Worm (Caenorhabditis elegans) whole organism, young adult: ENCODE results near the gene srh-237.

Experiments used
- B0019.2 ChIP-seq: fragments of 200-800 bp; sonication (Bioruptor generic); conservative IDR thresholded peaks from 2 replicates; pipeline ENCODE4 v1.3.6; 2022; ENCODE audit warnings: missing genetic modification reagents, missing genetic modification characterization, missing compliant biosample characterization
- F10E7.11 ChIP-seq: sonication (generic microtip); optimal IDR thresholded peaks from 2 replicates; lab custom pipeline; 2017; ENCODE audit warnings: mild to moderate bottlenecking, missing genetic modification characterization, moderate library complexity, missing compliant biosample characterization
- F37B4.10 ChIP-seq: fragments of 200-800 bp; sonication (Bioruptor generic); IDR thresholded peaks from 2 replicates; pipeline ENCODE4 v1.3.6; 2022; ENCODE audit warnings: missing genetic modification characterization, missing compliant biosample characterization
- F52B5.7 ChIP-seq: sonication (generic microtip); optimal IDR thresholded peaks from 2 replicates; lab custom pipeline; 2016; ENCODE audit warnings: mild to moderate bottlenecking, missing genetic modification characterization, missing compliant biosample characterization
- ZK185.1 ChIP-seq: sonication (generic microtip); optimal IDR thresholded peaks from 2 replicates; lab custom pipeline; 2016; ENCODE audit warnings: mild to moderate bottlenecking, missing genetic modification characterization, missing compliant biosample characterization; ENCODE audit not compliant: poor library complexity, severe bottlenecking
- ama-1 ChIP-seq, 3 experiments: fragments of 150-350 bp in 1 of 3; sonication (generic microtip) in 2 of 3; optimal IDR thresholded peaks; 2 replicates each; lab custom pipeline; 2014 to 2018; ENCODE audit warnings: missing biosample characterization in 2 of 3, missing genetic modification characterization in 2 of 3, missing genetic modification reagents in 2 of 3
- dpl-1 ChIP-seq: fragments of 150-350 bp; optimal IDR thresholded peaks from 2 replicates; lab custom pipeline; 2014; ENCODE audit warnings: missing biosample characterization, missing genetic modification reagents, missing genetic modification characterization
- egl-18 ChIP-seq: fragments of 200-800 bp; sonication (Bioruptor generic); IDR thresholded peaks from 2 replicates; pipeline ENCODE4 v1.3.6; 2022; ENCODE audit warnings: missing genetic modification reagents, missing genetic modification characterization, missing compliant biosample characterization
- ets-4 ChIP-seq: fragments of 200-800 bp; sonication (Bioruptor generic); optimal IDR thresholded peaks from 2 replicates; lab custom pipeline; 2018; ENCODE audit warnings: mild to moderate bottlenecking, missing genetic modification characterization, missing compliant biosample characterization
- lin-26 ChIP-seq: fragments of 200-800 bp; sonication (Bioruptor generic); IDR thresholded peaks from 2 replicates; pipeline ENCODE4 v1.3.6; 2022; ENCODE audit warnings: missing genetic modification reagents, missing genetic modification characterization, missing compliant biosample characterization
- nhr-90 ChIP-seq: sonication (generic microtip); optimal IDR thresholded peaks from 2 replicates; lab custom pipeline; 2016; ENCODE audit warnings: missing genotype, mild to moderate bottlenecking, missing genetic modification characterization, missing compliant biosample characterization
- pha-4 ChIP-seq: fragments of 150-350 bp; sonication (generic microtip); optimal IDR thresholded peaks from 2 replicates; lab custom pipeline; 2014; ENCODE audit warnings: missing biosample characterization, missing genetic modification reagents, missing genetic modification characterization

DNA sequence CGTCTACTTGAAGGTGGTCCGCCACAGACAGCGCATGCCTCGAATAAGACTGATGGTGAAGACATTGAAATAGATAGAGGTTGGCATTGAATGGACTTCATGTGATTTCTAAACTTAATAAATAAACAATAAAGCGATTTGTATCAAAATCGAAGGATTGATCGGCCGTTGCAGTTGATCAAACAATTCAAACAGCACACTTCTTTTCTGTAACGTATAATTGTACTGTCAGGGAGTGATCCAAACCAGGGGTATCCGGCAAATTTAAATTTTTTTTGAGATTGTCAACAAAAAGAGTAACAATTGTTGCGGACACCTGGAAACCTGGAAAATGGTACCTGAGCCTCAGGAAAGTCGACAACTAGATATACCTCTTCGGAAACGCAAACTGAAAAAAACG lies 14.3 kb downstream of the srh-237 start, which contains the start of gene nhr-248:
- no peak for TF ChIP-seq ama-1 (optimal IDR thresholded peaks at IDR 0.05; lab: Kevin White, UChicago)
- TF ChIP-seq ama-1 (GFP tag; optimal IDR thresholded peaks at IDR 0.05; lab: Kevin White, UChicago): no peak
- TF ChIP-seq nhr-90 (tag; lab: Kevin White, UChicago): no peak
- TF ChIP-seq ets-4: no peak
- no peak for TF ChIP-seq dpl-1 (GFP tag; lab: Kevin White, UChicago)
- no peak for TF ChIP-seq pha-4 (tag; lab: Kevin White, UChicago)
- TF ChIP-seq egl-18 (GFP tag; lab: Robert Waterston, UW): no peak
- no peak for TF ChIP-seq F52B5.7 (tag; lab: Kevin White, UChicago)
- TF ChIP-seq F10E7.11: no peak
- TF ChIP-seq F37B4.10 (GFP tag; lab: Robert Waterston, UW): no peak
- no peak for TF ChIP-seq ZK185.1 (tag; lab: Kevin White, UChicago)
- TF ChIP-seq lin-26 (GFP tag; lab: Robert Waterston, UW): no peak
- TF ChIP-seq B0019.2 (GFP tag; lab: Robert Waterston, UW): no peak
